Fruit fly (Drosophila melanogaster) whole organism, pupa: Measurements from ENCODE around the gene CG9988.

Experiments
- CG12605 ChIP-seq: fragments of 200-800 bp; sonication (Bioruptor generic); IDR thresholded peaks from 2 replicates; pipeline ENCODE4 v1.3.6; 2022; ENCODE audit warnings: missing biosample characterization, missing genetic modification characterization
- CG17806 ChIP-seq: fragments of 200-800 bp; sonication (Bioruptor generic); optimal IDR thresholded peaks from 2 replicates; lab custom pipeline; 2018; ENCODE audit warnings: missing biosample characterization, mild to moderate bottlenecking, missing genetic modification characterization, moderate library complexity
- EcR ChIP-seq: fragments of 200-800 bp; sonication (Bioruptor generic); optimal IDR thresholded peaks from 3 replicates; lab custom pipeline; 2019; ENCODE audit warnings: missing biosample characterization, missing genetic modification characterization, mild to moderate bottlenecking, moderate library complexity, missing genetic modification reagents
- Ets98B ChIP-seq: fragments of 200-800 bp; sonication (Bioruptor generic); IDR thresholded peaks from 2 replicates; pipeline ENCODE4 v1.3.6; 2022; ENCODE audit warnings: missing biosample characterization, missing genetic modification characterization
- fd96Ca ChIP-seq: fragments of 200-800 bp; sonication (Bioruptor generic); IDR thresholded peaks from 3 replicates; pipeline ENCODE4 v1.3.6; 2022; ENCODE audit warnings: missing biosample characterization, missing genetic modification characterization

- TF ChIP-seq EcR (no peak), CG17806 (no peak), CG12605 (GFP tag; lab: Robert Waterston, UW) (no peak), Ets98B (GFP tag; lab: Robert Waterston, UW) (no peak), fd96Ca (no peak)
Measured at dm6 chr3R:28594900-28595299, 41.3 kb upstream of the CG9988 start.
